Worm (Caenorhabditis elegans): ENCODE data around the gene F26G1.9.

ce11 chrII:4758462-4758861 lies 15.3 kb downstream of the F26G1.9 start, which contains the start of gene F26G1.3:
- no peak for TF ChIP-seq hlh-26 (GFP tag; conservative IDR thresholded peaks at IDR 0.05)
- TF ChIP-seq him-1 (tag; optimal IDR thresholded peaks at IDR 0.05) = no peak
- no peak for TF ChIP-seq madf-10 (tag; optimal IDR thresholded peaks at IDR 0.05)
- no peak for TF ChIP-seq nfya-1 (tag; optimal IDR thresholded peaks at IDR 0.05; ENCODE audit: borderline replicate concordance, insufficient read depth)
- no peak for TF ChIP-seq athp-1 (tag; optimal IDR thresholded peaks at IDR 0.05)

All from whole organism, young adult.